Fruit fly (Drosophila melanogaster): ENCODE data around the gene pasi1.

pasi1 gene

dm6 chr3R:17810951-17811706 is 16.3 kb downstream of the pasi1 start, which contains the start of the genes Alg1 and tinc (continued):
- TF ChIP-seq gsb-n (tag; optimal IDR thresholded peaks at IDR 0.05) (peak; percentile 52), gcm (GFP tag; optimal IDR thresholded peaks at IDR 0.05) (peak; percentile 52), gsb (GFP tag; IDR thresholded peaks at IDR 0.05) (no peak), zen2 (GFP tag; IDR thresholded peaks at IDR 0.05; ENCODE audit: partially characterized antibody) (no peak), CG16863 (GFP tag; optimal IDR thresholded peaks at IDR 0.05) (peak; percentile 32), ap (GFP tag; IDR thresholded peaks at IDR 0.05) (no peak), pnt (GFP tag; optimal IDR thresholded peaks at IDR 0.05) (no peak), CG11560 (tag; IDR thresholded peaks at IDR 0.05) (no peak), sima (GFP tag; optimal IDR thresholded peaks at IDR 0.05) (no peak), cwo (GFP tag; optimal IDR thresholded peaks at IDR 0.05) (peak; percentile 32), Hmx (GFP tag; optimal IDR thresholded peaks at IDR 0.05) (no peak), dati (GFP tag; IDR thresholded peaks at IDR 0.05) (no peak), aop (GFP tag; IDR thresholded peaks at IDR 0.05) (no peak), wek (GFP tag; optimal IDR thresholded peaks at IDR 0.05) (peak; percentile 87), Sry-δ (GFP tag; optimal IDR thresholded peaks at IDR 0.05) (peak; percentile 23), CG30020 (tag; optimal IDR thresholded peaks at IDR 0.05) (peak; percentile 66), CG2116 (GFP tag; optimal IDR thresholded peaks at IDR 0.05) (peak; percentile 36), dan (GFP tag; IDR thresholded peaks at IDR 0.05) (no peak), CG5180 (GFP tag; optimal IDR thresholded peaks at IDR 0.05) (peak; percentile 4), sd (tag; optimal IDR thresholded peaks at IDR 0.05) (peak; percentile 24), GATAe (GFP tag; conservative IDR thresholded peaks at IDR 0.05) (no peak), Nf-YB (GFP tag; optimal IDR thresholded peaks at IDR 0.05) (peak; percentile 66), CG9609 (GFP tag; optimal IDR thresholded peaks at IDR 0.05) (peak; percentile 3), Bteb2 (GFP tag; optimal IDR thresholded peaks at IDR 0.05) (peak; percentile 26), lab (GFP tag; optimal IDR thresholded peaks at IDR 0.05) (peak; percentile 72), Camta (GFP tag; optimal IDR thresholded peaks at IDR 0.05) (peak; percentile 6), CG4328 (GFP tag; optimal IDR thresholded peaks at IDR 0.05) (peak; percentile 60), CG31224 (GFP tag; IDR thresholded peaks at IDR 0.05) (peak; percentile 28; the same call in 1 of the 2 replicates), Fer3 (tag; optimal IDR thresholded peaks at IDR 0.05) (peak; percentile 80), CG43689 (GFP tag; IDR thresholded peaks at IDR 0.05) (no peak), CG10959 (GFP tag; IDR thresholded peaks at IDR 0.05) (no peak), CG12942 (GFP tag; optimal IDR thresholded peaks at IDR 0.05) (no peak), fd3F (GFP tag; optimal IDR thresholded peaks at IDR 0.05) (peak; percentile 71), HmgD (GFP tag; optimal IDR thresholded peaks at IDR 0.05) (peak; percentile 20), CG1832 (GFP tag; optimal IDR thresholded peaks at IDR 0.05) (no peak), sc (optimal IDR thresholded peaks at IDR 0.05) (no peak), sc (GFP tag; optimal IDR thresholded peaks at IDR 0.05) (no peak), amos (GFP tag; IDR thresholded peaks at IDR 0.05; ENCODE audit: partially characterized antibody) (peak; percentile 47), Hr3 (GFP tag; optimal IDR thresholded peaks at IDR 0.05) (peak; percentile 64), nerfin-2 (GFP tag; IDR thresholded peaks at IDR 0.05; ENCODE audit: partially characterized antibody) (no peak), CG11696 (GFP tag; IDR thresholded peaks at IDR 0.05) (0 out of 2 replicates have a peak, but pooled peaks have one; percentile 19), CG2129 (GFP tag; IDR thresholded peaks at IDR 0.05; ENCODE audit: partially characterized antibody) (no peak), CG6175 (GFP tag; IDR thresholded peaks at IDR 0.05) (no peak), CG17612 (GFP tag; IDR thresholded peaks at IDR 0.05) (no peak), CG6791 (GFP tag; IDR thresholded peaks at IDR 0.05; ENCODE audit: partially characterized antibody) (0 out of 3 replicates have a peak, but pooled peaks have one; percentile 8), tap (tag; optimal IDR thresholded peaks at IDR 0.05) (peak; percentile 70), Trl (optimal IDR thresholded peaks at IDR 0.05) (no peak), Trl (GFP tag; optimal IDR thresholded peaks at IDR 0.05) (peak; percentile 45), ato (GFP tag; IDR thresholded peaks at IDR 0.05; ENCODE audit: partially characterized antibody) (peak; percentile 52; the same call in 1 of the 2 replicates)

Measured in whole organism, embryonic.